Worm (Caenorhabditis elegans) whole organism, L4/young adult: ENCODE measurements around the gene T24F1.7.

Source experiments
- W03F9.2 ChIP-seq: fragments of 150-350 bp; optimal IDR thresholded peaks from 2 replicates; lab custom pipeline; 2014; ENCODE audit warnings: missing biosample characterization, missing genetic modification characterization
- him-1 ChIP-seq: sonication (generic microtip); optimal IDR thresholded peaks from 2 replicates; lab custom pipeline; 2016; ENCODE audit warnings: missing genotype, missing genetic modification reagents, missing genetic modification characterization, missing compliant biosample characterization

DNA sequence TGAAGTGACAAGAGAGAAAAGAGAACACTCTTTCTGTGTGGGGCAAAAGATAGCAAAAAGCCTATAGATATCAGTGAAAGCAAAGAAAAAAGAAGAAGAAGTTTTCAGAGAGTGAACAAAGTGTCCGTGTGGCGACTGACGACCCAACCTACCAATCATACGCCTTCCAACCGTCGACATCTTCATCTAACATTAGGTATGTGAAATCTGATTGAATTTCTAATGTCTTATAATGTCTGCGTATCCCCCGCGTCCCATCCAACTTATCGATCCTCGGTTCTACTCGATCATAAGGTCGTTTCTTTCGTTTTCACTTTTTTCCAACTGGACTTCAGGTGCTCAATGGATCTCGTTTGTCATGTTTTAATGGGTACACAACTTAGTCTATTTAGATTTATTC lies 5.0 kb upstream of the T24F1.7 start:
- TF ChIP-seq him-1 (tag; lab: Kevin White, UChicago) (no peak), W03F9.2 (no peak)
